Worm (Caenorhabditis elegans) whole organism, young adult: ENCODE measurements around the gene endu-2.

ENCODE experiments used
- B0261.1 ChIP-seq: sonication (generic microtip); optimal IDR thresholded peaks from 2 replicates; lab custom pipeline; 2016; ENCODE audit warnings: mild to moderate bottlenecking, missing genetic modification characterization, moderate library complexity, missing compliant biosample characterization
- B0336.3 ChIP-seq: fragments of 200-800 bp; sonication (Bioruptor generic); IDR thresholded peaks from 2 replicates; pipeline ENCODE4 v1.3.6; 2022; ENCODE audit warnings: missing genetic modification characterization, missing compliant biosample characterization
- F10E7.11 ChIP-seq: sonication (generic microtip); optimal IDR thresholded peaks from 2 replicates; lab custom pipeline; 2017; ENCODE audit warnings: mild to moderate bottlenecking, missing genetic modification characterization, moderate library complexity, missing compliant biosample characterization
- F39B2.1 ChIP-seq: fragments of 200-800 bp; sonication (Bioruptor generic); IDR thresholded peaks from 2 replicates; pipeline ENCODE4 v1.3.6; 2022; ENCODE audit warnings: missing genetic modification reagents, missing genetic modification characterization, missing compliant biosample characterization
- F49E8.2 ChIP-seq: sonication (generic microtip); optimal IDR thresholded peaks from 3 replicates; lab custom pipeline; 2017; ENCODE audit warnings: missing genetic modification characterization, mild to moderate bottlenecking, missing compliant biosample characterization, antibody characterized with exemption, moderate library complexity; ENCODE audit not compliant: insufficient read depth
- F52B5.7 ChIP-seq: sonication (generic microtip); optimal IDR thresholded peaks from 2 replicates; lab custom pipeline; 2016; ENCODE audit warnings: mild to moderate bottlenecking, missing genetic modification characterization, missing compliant biosample characterization
- F57C9.4 ChIP-seq: sonication (generic microtip); optimal IDR thresholded peaks from 2 replicates; lab custom pipeline; 2017; ENCODE audit warnings: mild to moderate bottlenecking, missing genetic modification characterization, missing compliant biosample characterization
- T07F8.4 ChIP-seq: sonication (generic microtip); optimal IDR thresholded peaks from 2 replicates; lab custom pipeline; 2016; ENCODE audit warnings: mild to moderate bottlenecking, missing genetic modification characterization, moderate library complexity, missing compliant biosample characterization
- Y79H2A.3 ChIP-seq: fragments of 200-800 bp; sonication (Bioruptor generic); conservative IDR thresholded peaks from 2 replicates; pipeline ENCODE4 v1.3.6; 2022; ENCODE audit warnings: missing genetic modification reagents, missing genetic modification characterization, missing compliant biosample characterization
- attf-3 ChIP-seq: fragments of 200-800 bp; sonication (Bioruptor generic); conservative IDR thresholded peaks from 2 replicates; pipeline ENCODE4 v1.3.6; 2022; ENCODE audit warnings: missing genetic modification reagents, missing genetic modification characterization, missing compliant biosample characterization
- attf-5 ChIP-seq: fragments of 200-800 bp; sonication (Bioruptor generic); optimal IDR thresholded peaks from 2 replicates; lab custom pipeline; 2018; ENCODE audit warnings: mild to moderate bottlenecking, missing genetic modification characterization, missing compliant biosample characterization
- bed-1 ChIP-seq: fragments of 200-800 bp; sonication (Bioruptor generic); IDR thresholded peaks from 2 replicates; pipeline ENCODE4 v1.3.6; 2022; ENCODE audit warnings: missing genetic modification reagents, missing genetic modification characterization, missing compliant biosample characterization
- ceh-27 ChIP-seq: fragments of 200-800 bp; sonication (Bioruptor generic); optimal IDR thresholded peaks from 2 replicates; lab custom pipeline; 2018; ENCODE audit warnings: mild to moderate bottlenecking, missing genetic modification characterization, moderate library complexity, missing compliant biosample characterization
- ceh-40 ChIP-seq: fragments of 200-800 bp; sonication (Bioruptor generic); IDR thresholded peaks from 2 replicates; pipeline ENCODE4 v1.3.6; 2022; ENCODE audit warnings: missing genetic modification characterization, missing compliant biosample characterization
- ceh-58 ChIP-seq: fragments of 200-800 bp; sonication (Bioruptor generic); IDR thresholded peaks from 2 replicates; pipeline ENCODE4 v1.3.6; 2022; ENCODE audit warnings: missing genetic modification characterization, missing compliant biosample characterization
- egl-18 ChIP-seq: fragments of 200-800 bp; sonication (Bioruptor generic); IDR thresholded peaks from 2 replicates; pipeline ENCODE4 v1.3.6; 2022; ENCODE audit warnings: missing genetic modification reagents, missing genetic modification characterization, missing compliant biosample characterization
- ets-4 ChIP-seq: fragments of 200-800 bp; sonication (Bioruptor generic); optimal IDR thresholded peaks from 2 replicates; lab custom pipeline; 2018; ENCODE audit warnings: mild to moderate bottlenecking, missing genetic modification characterization, missing compliant biosample characterization
- him-1 ChIP-seq: sonication (generic microtip); optimal IDR thresholded peaks from 2 replicates; lab custom pipeline; 2016; ENCODE audit warnings: missing genotype, missing genetic modification reagents, missing genetic modification characterization, missing compliant biosample characterization
- hmg-1.2 ChIP-seq: fragments of 200-800 bp; sonication (Bioruptor generic); IDR thresholded peaks from 2 replicates; pipeline ENCODE4 v1.3.6; 2022; ENCODE audit warnings: missing genetic modification reagents, missing genetic modification characterization, missing compliant biosample characterization
- lag-1 ChIP-seq: fragments of 200-800 bp; sonication (Bioruptor generic); IDR thresholded peaks from 2 replicates; pipeline ENCODE4 v1.3.6; 2022; ENCODE audit warnings: missing genetic modification reagents, missing genetic modification characterization, missing compliant biosample characterization
- let-607 ChIP-seq, 2 experiments: fragments of 200-800 bp in 1 of 2; sonication (Bioruptor generic) in 1 of 2; sonication (generic microtip) in 1 of 2; optimal IDR thresholded peaks; 2 replicates each; lab custom pipeline; 2016 to 2018; ENCODE audit warnings: mild to moderate bottlenecking in 2 of 2, missing compliant biosample characterization in 2 of 2, missing genetic modification characterization in 2 of 2, moderate library complexity in 2 of 2, missing genotype in 1 of 2
- madf-6 ChIP-seq: fragments of 200-800 bp; sonication (Bioruptor generic); IDR thresholded peaks from 2 replicates; pipeline ENCODE4 v1.3.6; 2022; ENCODE audit warnings: missing genetic modification reagents, missing genetic modification characterization, missing compliant biosample characterization
- madf-8 ChIP-seq: fragments of 200-800 bp; sonication (Bioruptor generic); conservative IDR thresholded peaks from 2 replicates; pipeline ENCODE4 v1.3.6; 2022; ENCODE audit warnings: missing genetic modification reagents, missing genetic modification characterization, missing compliant biosample characterization
- mel-28 ChIP-seq: sonication (generic microtip); optimal IDR thresholded peaks from 2 replicates; lab custom pipeline; 2016; ENCODE audit warnings: borderline replicate concordance, mild to moderate bottlenecking, missing genetic modification characterization, missing compliant biosample characterization
- nfya-1 ChIP-seq: sonication (generic microtip); optimal IDR thresholded peaks from 2 replicates; lab custom pipeline; 2017; ENCODE audit warnings: antibody characterized with exemption, missing compliant biosample characterization, missing genetic modification characterization, borderline replicate concordance; ENCODE audit not compliant: insufficient read depth
- nhr-120 ChIP-seq: fragments of 200-800 bp; sonication (Bioruptor generic); IDR thresholded peaks from 2 replicates; pipeline ENCODE4 v1.3.6; 2022; ENCODE audit warnings: missing genetic modification characterization, missing compliant biosample characterization
- pbrm-1 ChIP-seq: fragments of 200-800 bp; sonication (Bioruptor generic); IDR thresholded peaks from 2 replicates; pipeline ENCODE4 v1.3.6; 2022; ENCODE audit warnings: missing genetic modification reagents, missing genetic modification characterization, missing compliant biosample characterization
- repo-1 ChIP-seq: sonication (generic microtip); optimal IDR thresholded peaks from 2 replicates; lab custom pipeline; 2017; ENCODE audit warnings: mild to moderate bottlenecking, missing genetic modification characterization, missing compliant biosample characterization
- somi-1 ChIP-seq: fragments of 200-800 bp; sonication (Bioruptor generic); optimal IDR thresholded peaks from 2 replicates; lab custom pipeline; 2018; ENCODE audit warnings: mild to moderate bottlenecking, missing genetic modification characterization, missing compliant biosample characterization
- tbx-9 ChIP-seq: sonication (generic microtip); optimal IDR thresholded peaks from 2 replicates; lab custom pipeline; 2016; ENCODE audit warnings: borderline replicate concordance, missing genetic modification characterization, inconsistent platforms, missing compliant biosample characterization
- unc-130 ChIP-seq: sonication (generic microtip); optimal IDR thresholded peaks from 2 replicates; lab custom pipeline; 2016; ENCODE audit warnings: missing genetic modification reagents, missing genetic modification characterization, missing compliant biosample characterization
- unc-62 ChIP-seq: fragments of 150-350 bp; optimal IDR thresholded peaks from 2 replicates; lab custom pipeline; 2014; ENCODE audit warnings: missing biosample characterization, missing genetic modification reagents, missing genetic modification characterization
- xnd-1 ChIP-seq: sonication (generic microtip); optimal IDR thresholded peaks from 2 replicates; lab custom pipeline; 2016; ENCODE audit warnings: missing genotype, missing genetic modification reagents, missing genetic modification characterization, missing compliant biosample characterization

The endu-2 gene

DNA sequence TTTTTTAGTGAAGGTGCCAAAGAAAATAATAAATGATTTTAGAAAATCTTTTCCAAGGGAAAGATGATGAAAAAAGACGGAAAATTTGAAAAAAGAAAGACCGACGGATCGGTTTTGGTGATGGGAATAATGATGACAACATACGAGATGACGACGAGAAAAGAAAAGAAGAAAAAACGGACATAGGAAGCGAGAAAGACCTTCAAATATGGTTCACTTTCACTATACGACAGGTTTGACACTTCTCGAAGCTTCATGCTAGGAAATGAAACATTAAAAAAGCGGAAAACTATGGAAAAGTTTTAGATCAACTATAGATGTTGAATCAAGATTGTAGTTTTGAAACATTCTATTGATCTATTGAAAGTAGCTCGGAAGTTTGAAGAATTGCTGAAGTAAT is 41.9 kb upstream of the endu-2 start:
- no peak for TF ChIP-seq unc-62
- TF ChIP-seq hmg-1.2 (GFP tag; lab: Robert Waterston, UW) = no peak
- TF ChIP-seq egl-18 (GFP tag; lab: Robert Waterston, UW) = no peak
- no peak for TF ChIP-seq tbx-9 (tag; lab: Kevin White, UChicago)
- no peak for TF ChIP-seq Y79H2A.3 (GFP tag; lab: Robert Waterston, UW)
- no peak for TF ChIP-seq lag-1 (GFP tag; lab: Robert Waterston, UW)
- TF ChIP-seq nfya-1 (tag; lab: Kevin White, UChicago) = no peak
- no peak for TF ChIP-seq F57C9.4 (tag; lab: Kevin White, UChicago)
- no peak for TF ChIP-seq ceh-27 (GFP tag; lab: Kevin White, UChicago)
- no peak for TF ChIP-seq nhr-120 (GFP tag; lab: Robert Waterston, UW)
- TF ChIP-seq bed-1 (GFP tag; lab: Robert Waterston, UW) = no peak
- no peak for TF ChIP-seq F49E8.2
- TF ChIP-seq ceh-40 (GFP tag; lab: Robert Waterston, UW) = no peak
- TF ChIP-seq B0336.3 (GFP tag; lab: Robert Waterston, UW) = no peak
- no peak for TF ChIP-seq somi-1
- TF ChIP-seq F52B5.7 (tag; lab: Kevin White, UChicago) = no peak
- no peak for TF ChIP-seq unc-130 (GFP tag; lab: Kevin White, UChicago)
- TF ChIP-seq ceh-58 (GFP tag; lab: Robert Waterston, UW) = no peak
- no peak for TF ChIP-seq him-1 (tag; lab: Kevin White, UChicago)
- TF ChIP-seq, all 124 proteins: peak for 0

DNA sequence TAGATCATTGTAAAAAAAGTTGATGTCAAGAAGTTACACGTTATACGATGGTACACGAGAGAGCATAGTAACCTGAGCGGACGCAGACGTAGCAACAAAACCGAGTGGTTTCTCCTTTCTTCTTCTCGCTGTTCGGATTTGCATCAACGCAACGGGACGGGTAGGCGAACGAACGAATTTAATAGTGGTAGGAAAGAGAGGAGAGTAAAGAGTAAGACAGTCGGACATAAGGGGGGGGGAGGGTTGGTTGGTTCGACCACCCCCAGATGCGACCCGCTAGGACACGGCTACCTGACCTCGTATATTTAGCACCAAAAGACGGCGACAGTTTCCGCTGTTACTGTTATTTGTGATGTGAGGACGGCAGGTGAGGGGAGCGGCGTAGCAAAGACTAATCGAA is 40.9 kb upstream of the endu-2 start:
- TF ChIP-seq F57C9.4 (tag; lab: Kevin White, UChicago) (no peak), ceh-27 (GFP tag; lab: Kevin White, UChicago) (peak; percentile 23)
- TF ChIP-seq, all 124 proteins: peak for 1

DNA sequence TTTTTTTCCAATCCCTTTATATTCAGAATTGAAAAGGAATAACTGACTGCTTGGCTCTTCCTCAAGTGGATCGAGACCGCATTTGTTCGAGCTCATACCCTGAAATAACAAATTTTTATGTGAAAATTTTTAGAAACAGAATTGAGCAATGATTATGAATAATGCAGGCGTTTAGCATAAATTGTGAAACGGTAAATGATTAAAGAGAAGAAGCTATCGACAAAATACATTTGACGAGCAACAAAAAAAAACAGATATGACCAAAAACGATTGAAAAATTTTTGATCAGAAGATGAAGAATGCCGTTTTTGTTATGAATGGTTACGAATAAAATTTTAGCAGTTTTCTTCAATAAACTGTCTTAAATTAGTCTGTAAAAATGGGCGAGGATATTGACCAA is 38.4 kb upstream of the endu-2 start, which contains the start of gene C17H11.6:
C17H11.6 (minus strand) TSS at position 101 of the 400 bp plus-strand sequence.
- TF ChIP-seq F10E7.11 (tag; lab: Kevin White, UChicago) (no peak), let-607 (tag; optimal IDR thresholded peaks at IDR 0.05; lab: Kevin White, UChicago) (no peak), ets-4 (GFP tag; lab: Kevin White, UChicago) (no peak), unc-62 (no peak), mel-28 (tag; lab: Kevin White, UChicago) (no peak), madf-6 (GFP tag; lab: Robert Waterston, UW) (no peak), repo-1 (tag; lab: Kevin White, UChicago) (no peak), F39B2.1 (GFP tag; lab: Robert Waterston, UW) (no peak), pbrm-1 (GFP tag; lab: Robert Waterston, UW) (no peak), T07F8.4 (tag; lab: Kevin White, UChicago) (no peak)

DNA sequence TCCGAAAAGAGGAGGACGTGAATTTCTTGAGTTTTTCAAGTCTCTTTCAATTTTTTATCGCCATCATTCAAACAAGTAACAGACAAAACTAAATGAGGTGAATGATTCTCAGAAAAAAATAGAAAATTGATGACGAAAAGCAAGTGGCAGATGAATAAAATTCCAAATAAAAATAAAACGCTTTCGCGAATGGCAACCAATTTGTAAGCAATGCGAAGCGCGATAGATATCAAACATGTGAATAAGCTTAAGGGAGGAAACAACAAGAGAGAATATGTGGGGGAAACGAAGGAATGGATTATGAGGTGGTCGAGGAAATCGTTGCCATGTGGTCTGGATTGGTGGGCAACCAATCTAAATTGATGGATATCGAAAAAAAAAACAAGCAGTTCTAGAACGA is 37.6 kb upstream of the endu-2 start:
- no peak for TF ChIP-seq xnd-1 (tag; lab: Kevin White, UChicago)
- TF ChIP-seq unc-62 = no peak
- no peak for TF ChIP-seq madf-8 (GFP tag; lab: Robert Waterston, UW)
- no peak for TF ChIP-seq attf-5 (GFP tag; lab: Kevin White, UChicago)
- TF ChIP-seq unc-130 (GFP tag; lab: Kevin White, UChicago) = no peak
- TF ChIP-seq B0261.1 (tag; lab: Kevin White, UChicago) = no peak
- no peak for TF ChIP-seq attf-3 (GFP tag; lab: Robert Waterston, UW)
